Worm (Caenorhabditis elegans) whole organism, mixed stage, embryonic: Measurements from ENCODE around the gene C55A6.10.

Experiments used
- bed-3 ChIP-seq: fragments of 200-800 bp; sonication (Bioruptor generic); optimal IDR thresholded peaks from 3 replicates; lab custom pipeline; 2018; ENCODE audit warnings: mild to moderate bottlenecking, missing genetic modification characterization, moderate library complexity, missing compliant biosample characterization
- blmp-1 ChIP-seq: fragments of 150-350 bp; optimal IDR thresholded peaks from 2 replicates; lab custom pipeline; 2014; ENCODE audit warnings: missing biosample characterization, missing genetic modification characterization
- cnd-1 ChIP-seq: fragments of 200-800 bp; sonication (Bioruptor generic); optimal IDR thresholded peaks from 2 replicates; lab custom pipeline; 2018; ENCODE audit warnings: mild to moderate bottlenecking, missing genetic modification characterization, missing compliant biosample characterization
- drap-1 ChIP-seq: fragments of 200-800 bp; sonication (Bioruptor generic); optimal IDR thresholded peaks from 3 replicates; lab custom pipeline; 2018; ENCODE audit warnings: mild to moderate bottlenecking, missing genetic modification characterization, missing compliant biosample characterization
- elt-3 ChIP-seq: fragments of 150-350 bp; optimal IDR thresholded peaks from 2 replicates; lab custom pipeline; 2014; ENCODE audit warnings: missing biosample characterization, missing genetic modification characterization
- hlh-1 ChIP-seq: fragments of 150-350 bp; optimal IDR thresholded peaks from 2 replicates; lab custom pipeline; 2014; ENCODE audit warnings: missing biosample characterization, missing genetic modification reagents, missing genetic modification characterization
- mls-2 ChIP-seq: sonication (generic microtip); optimal IDR thresholded peaks from 2 replicates; lab custom pipeline; 2016; ENCODE audit warnings: mild to moderate bottlenecking, missing genetic modification characterization, moderate library complexity, missing compliant biosample characterization
- nhr-12 ChIP-seq: fragments of 150-350 bp; optimal IDR thresholded peaks from 2 replicates; lab custom pipeline; 2014; ENCODE audit warnings: missing biosample characterization, missing genetic modification characterization
- nhr-28 ChIP-seq: fragments of 150-350 bp; optimal IDR thresholded peaks from 2 replicates; lab custom pipeline; 2014; ENCODE audit warnings: missing biosample characterization, missing genetic modification characterization
- snpc-4 ChIP-seq: fragments of 150-350 bp; optimal IDR thresholded peaks from 2 replicates; lab custom pipeline; 2014; ENCODE audit warnings: missing biosample characterization, missing genetic modification characterization
- unc-120 ChIP-seq: sonication (generic microtip); optimal IDR thresholded peaks from 2 replicates; lab custom pipeline; 2017; ENCODE audit warnings: missing genetic modification characterization, missing compliant biosample characterization; ENCODE audit not compliant: poor library complexity, severe bottlenecking
- unc-39 ChIP-seq: fragments of 150-350 bp; optimal IDR thresholded peaks from 2 replicates; lab custom pipeline; 2014; ENCODE audit warnings: missing biosample characterization, missing genetic modification characterization
- unc-62 ChIP-seq: fragments of 150-350 bp; optimal IDR thresholded peaks from 2 replicates; lab custom pipeline; 2014; ENCODE audit warnings: missing biosample characterization, missing genetic modification reagents, missing genetic modification characterization
- ztf-11 ChIP-seq: fragments of 150-350 bp; optimal IDR thresholded peaks from 2 replicates; lab custom pipeline; 2014; ENCODE audit warnings: missing biosample characterization, missing genetic modification characterization

DNA sequence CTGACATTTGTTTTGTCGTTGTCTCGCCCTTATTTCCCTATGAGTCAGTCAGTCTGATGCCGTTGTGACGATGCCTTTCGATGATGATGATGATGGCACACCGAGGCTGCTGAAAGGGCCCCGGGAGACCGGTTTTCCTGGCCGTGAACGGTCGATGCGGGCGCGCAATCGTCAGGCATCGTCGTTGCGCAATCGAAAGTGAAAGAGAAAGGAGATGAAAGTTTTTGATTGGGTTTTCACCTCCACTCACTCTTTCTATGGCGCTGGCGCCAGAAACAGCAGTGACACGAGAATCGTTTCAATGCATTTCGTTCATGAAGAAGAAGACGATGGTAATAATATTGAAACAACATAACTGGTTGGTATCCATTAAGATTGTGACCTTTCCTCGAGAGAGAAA, 27.8 kb downstream of the C55A6.10 start:
- TF ChIP-seq ztf-11 (tag; lab: Kevin White, UChicago), result no peak
- no peak for TF ChIP-seq bed-3 (GFP tag; lab: Kevin White, UChicago)
- TF ChIP-seq snpc-4 (tag; lab: Kevin White, UChicago), result no peak
- TF ChIP-seq unc-120 (tag; lab: Kevin White, UChicago), result no peak
- TF ChIP-seq nhr-12 (tag; lab: Kevin White, UChicago), result no peak
- no peak for TF ChIP-seq unc-39 (tag; lab: Kevin White, UChicago)
- no peak for TF ChIP-seq unc-62 (GFP tag; lab: Kevin White, UChicago)
- no peak for TF ChIP-seq hlh-1 (tag; lab: Kevin White, UChicago)
- peak; percentile 96 for TF ChIP-seq blmp-1 (tag; lab: Kevin White, UChicago)
- TF ChIP-seq nhr-28 (tag; lab: Kevin White, UChicago), result no peak
- no peak for TF ChIP-seq cnd-1
- no peak for TF ChIP-seq drap-1
- TF ChIP-seq elt-3, result peak; percentile 11
- no peak for TF ChIP-seq mls-2
